Worm (Caenorhabditis elegans) whole organism, L3 larva: ENCODE results near the gene pars-1.

Experiments used
- R02D3.7 ChIP-seq: fragments of 150-350 bp; optimal IDR thresholded peaks from 2 replicates; lab custom pipeline; 2014; ENCODE audit warnings: missing biosample characterization, missing genetic modification characterization
- ZK546.5 ChIP-seq: sonication (generic microtip); optimal IDR thresholded peaks from 2 replicates; lab custom pipeline; 2017; ENCODE audit warnings: missing biosample characterization, missing genetic modification characterization
- aly-2 ChIP-seq: fragments of 150-350 bp; optimal IDR thresholded peaks from 2 replicates; lab custom pipeline; 2014; ENCODE audit warnings: missing biosample characterization, missing genetic modification characterization
- ama-1 ChIP-seq: fragments of 150-350 bp; optimal IDR thresholded peaks from 2 replicates; lab custom pipeline; 2018
- ceh-16 ChIP-seq: sonication (generic microtip); optimal IDR thresholded peaks from 2 replicates; lab custom pipeline; 2017; ENCODE audit warnings: missing biosample characterization, missing genetic modification characterization
- ceh-28 ChIP-seq: fragments of 150-350 bp; optimal IDR thresholded peaks from 2 replicates; lab custom pipeline; 2014; ENCODE audit warnings: missing biosample characterization, missing genetic modification reagents, missing genetic modification characterization
- ceh-82 ChIP-seq: fragments of 150-350 bp; optimal IDR thresholded peaks from 2 replicates; lab custom pipeline; 2014; ENCODE audit warnings: missing biosample characterization, missing genetic modification characterization
- ceh-9 ChIP-seq: sonication (generic microtip); optimal IDR thresholded peaks from 2 replicates; lab custom pipeline; 2018; ENCODE audit warnings: missing biosample characterization, missing genetic modification characterization
- egl-27 ChIP-seq: sonication (generic microtip); optimal IDR thresholded peaks from 4 replicates; lab custom pipeline; 2017; ENCODE audit warnings: missing biosample characterization, missing genetic modification reagents, missing genetic modification characterization
- egl-5 ChIP-seq: fragments of 150-350 bp; optimal IDR thresholded peaks from 2 replicates; lab custom pipeline; 2017; ENCODE audit warnings: missing biosample characterization, missing genetic modification reagents, missing genetic modification characterization, inconsistent platforms
- elt-1 ChIP-seq: fragments of 150-350 bp; optimal IDR thresholded peaks from 2 replicates; lab custom pipeline; 2014; ENCODE audit warnings: missing biosample characterization, missing genetic modification characterization
- elt-2 ChIP-seq: sonication (generic microtip); optimal IDR thresholded peaks from 2 replicates; lab custom pipeline; 2016; ENCODE audit warnings: missing genetic modification reagents, mild to moderate bottlenecking, missing genetic modification characterization, missing compliant biosample characterization
- elt-3 ChIP-seq, 3 experiments: fragments of 150-350 bp in 1 of 3; sonication (generic microtip) in 2 of 3; optimal IDR thresholded peaks; 2 replicates in 2 of 3; 4 replicates in 1 of 3; lab custom pipeline; 2014 to 2017; ENCODE audit warnings: missing biosample characterization in 3 of 3, missing genetic modification characterization in 3 of 3
- eor-1 ChIP-seq, 2 experiments: fragments of 150-350 bp; optimal IDR thresholded peaks; 2 replicates each; lab custom pipeline; 2014 to 2018; ENCODE audit warnings: missing biosample characterization in 2 of 2, missing genetic modification characterization in 2 of 2
- fkh-10 ChIP-seq: sonication (generic microtip); optimal IDR thresholded peaks from 2 replicates; lab custom pipeline; 2017; ENCODE audit warnings: missing biosample characterization, missing genetic modification reagents, missing genetic modification characterization
- fkh-2 ChIP-seq: fragments of 150-350 bp; optimal IDR thresholded peaks from 2 replicates; lab custom pipeline; 2014; ENCODE audit warnings: missing biosample characterization, missing genetic modification reagents, missing genetic modification characterization
- fos-1 ChIP-seq: fragments of 150-350 bp; optimal IDR thresholded peaks from 2 replicates; lab custom pipeline; 2014; ENCODE audit warnings: missing biosample characterization, missing genetic modification characterization
- hmg-11 ChIP-seq: sonication (generic microtip); optimal IDR thresholded peaks from 2 replicates; lab custom pipeline; 2016; ENCODE audit warnings: missing genetic modification characterization, missing compliant biosample characterization
- jun-1 ChIP-seq: fragments of 150-350 bp; optimal IDR thresholded peaks from 2 replicates; lab custom pipeline; 2014; ENCODE audit warnings: missing biosample characterization, missing genetic modification reagents, missing genetic modification characterization
- lin-15B ChIP-seq: fragments of 150-350 bp; optimal IDR thresholded peaks from 2 replicates; lab custom pipeline; 2014; ENCODE audit warnings: missing biosample characterization, missing genetic modification characterization
- lin-39 ChIP-seq: fragments of 150-350 bp; optimal IDR thresholded peaks from 2 replicates; lab custom pipeline; 2018; ENCODE audit warnings: missing biosample characterization, missing genetic modification reagents, missing genetic modification characterization
- lsy-12 ChIP-seq: sonication (generic microtip); optimal IDR thresholded peaks from 2 replicates; lab custom pipeline; 2016; ENCODE audit warnings: mild to moderate bottlenecking, missing genetic modification characterization, missing compliant biosample characterization
- mdl-1 ChIP-seq: fragments of 150-350 bp; optimal IDR thresholded peaks from 2 replicates; lab custom pipeline; 2014; ENCODE audit warnings: missing biosample characterization, missing genetic modification characterization
- mml-1 ChIP-seq: fragments of 150-350 bp; sonication (generic microtip); optimal IDR thresholded peaks from 3 replicates; lab custom pipeline; 2014; ENCODE audit warnings: missing biosample characterization, missing genetic modification characterization
- nfya-1 ChIP-seq: sonication (generic microtip); optimal IDR thresholded peaks from 2 replicates; lab custom pipeline; 2017; ENCODE audit warnings: missing genetic modification characterization, mild to moderate bottlenecking, missing compliant biosample characterization, antibody characterized with exemption, moderate library complexity; ENCODE audit not compliant: insufficient read depth
- nhr-11 ChIP-seq: fragments of 150-350 bp; optimal IDR thresholded peaks from 2 replicates; lab custom pipeline; 2014; ENCODE audit warnings: missing biosample characterization, missing genetic modification characterization
- nhr-12 ChIP-seq: fragments of 150-350 bp; optimal IDR thresholded peaks from 2 replicates; lab custom pipeline; 2014; ENCODE audit warnings: missing biosample characterization, missing genetic modification characterization
- nhr-23 ChIP-seq: fragments of 150-350 bp; optimal IDR thresholded peaks from 2 replicates; lab custom pipeline; 2014; ENCODE audit warnings: missing biosample characterization, missing genetic modification reagents, missing genetic modification characterization
- nhr-237 ChIP-seq: fragments of 150-350 bp; optimal IDR thresholded peaks from 2 replicates; lab custom pipeline; 2014; ENCODE audit warnings: missing biosample characterization, missing genetic modification characterization
- nhr-25 ChIP-seq: sonication (generic microtip); optimal IDR thresholded peaks from 2 replicates; lab custom pipeline; 2017; ENCODE audit warnings: missing biosample characterization, missing genetic modification characterization
- nhr-28 ChIP-seq: fragments of 150-350 bp; optimal IDR thresholded peaks from 2 replicates; lab custom pipeline; 2014; ENCODE audit warnings: missing biosample characterization, missing genetic modification characterization
- nhr-43 ChIP-seq: sonication (generic microtip); optimal IDR thresholded peaks from 2 replicates; lab custom pipeline; 2016; ENCODE audit warnings: mild to moderate bottlenecking, missing genetic modification characterization, missing compliant biosample characterization; ENCODE audit not compliant: poor library complexity, severe bottlenecking
- nhr-67 ChIP-seq: fragments of 150-350 bp; optimal IDR thresholded peaks from 2 replicates; lab custom pipeline; 2014; ENCODE audit warnings: missing biosample characterization, missing genetic modification characterization
- nhr-76 ChIP-seq: fragments of 150-350 bp; sonication (generic microtip); optimal IDR thresholded peaks from 5 replicates; lab custom pipeline; 2014; ENCODE audit warnings: missing biosample characterization, missing genetic modification characterization
- nhr-77 ChIP-seq: fragments of 150-350 bp; optimal IDR thresholded peaks from 2 replicates; lab custom pipeline; 2014; ENCODE audit warnings: missing biosample characterization, missing genetic modification characterization
- pha-4 ChIP-seq: fragments of 150-350 bp; optimal IDR thresholded peaks from 2 replicates; lab custom pipeline; 2014; ENCODE audit warnings: missing biosample characterization, missing genetic modification reagents, missing genetic modification characterization
- pqm-1 ChIP-seq: fragments of 150-350 bp; optimal IDR thresholded peaks from 2 replicates; lab custom pipeline; 2017; ENCODE audit warnings: missing biosample characterization, missing genetic modification characterization, inconsistent platforms
- sea-2 ChIP-seq: fragments of 150-350 bp; sonication (generic microtip); optimal IDR thresholded peaks from 4 replicates; lab custom pipeline; 2014; ENCODE audit warnings: missing biosample characterization, missing genetic modification reagents, missing genetic modification characterization
- skn-1 ChIP-seq: fragments of 150-350 bp; optimal IDR thresholded peaks from 2 replicates; lab custom pipeline; 2014; ENCODE audit warnings: missing biosample characterization, missing genetic modification characterization
- snpc-4 ChIP-seq: fragments of 150-350 bp; optimal IDR thresholded peaks from 2 replicates; lab custom pipeline; 2014; ENCODE audit warnings: missing biosample characterization, missing genetic modification characterization
- tbx-2 ChIP-seq: sonication (generic microtip); optimal IDR thresholded peaks from 2 replicates; lab custom pipeline; 2016; ENCODE audit warnings: mild to moderate bottlenecking, missing genetic modification characterization, missing compliant biosample characterization
- unc-39 ChIP-seq: sonication (generic microtip); optimal IDR thresholded peaks from 4 replicates; lab custom pipeline; 2017; ENCODE audit warnings: missing biosample characterization, missing genetic modification characterization
- unc-62 ChIP-seq: fragments of 150-350 bp; sonication (generic microtip); optimal IDR thresholded peaks from 4 replicates; lab custom pipeline; 2014; ENCODE audit warnings: missing biosample characterization, missing genetic modification reagents, missing genetic modification characterization
- zag-1 ChIP-seq: fragments of 150-350 bp; optimal IDR thresholded peaks from 2 replicates; lab custom pipeline; 2014; ENCODE audit warnings: missing biosample characterization, missing genetic modification characterization
- ztf-11 ChIP-seq: fragments of 150-350 bp; optimal IDR thresholded peaks from 2 replicates; lab custom pipeline; 2014; ENCODE audit warnings: missing biosample characterization, missing genetic modification characterization
- ztf-4 ChIP-seq: fragments of 150-350 bp; optimal IDR thresholded peaks from 2 replicates; lab custom pipeline; 2014; ENCODE audit warnings: missing biosample characterization, missing genetic modification characterization

pars-1 gene

ce11 chrIII:7230841-7231240 lies 8.0 kb upstream of the pars-1 start, which contains the start of gene R151.10:
Gene R151.10, minus strand, starts transcription at chrIII:7230941.
- TF ChIP-seq nhr-67 (no peak), lsy-12 (tag; lab: Kevin White, UChicago) (no peak), nhr-25 (no peak), nhr-23 (no peak), unc-39 (tag; lab: Kevin White, UChicago) (no peak), elt-1 (no peak), aly-2 (no peak), mdl-1 (no peak), hmg-11 (tag; lab: Kevin White, UChicago) (no peak), pha-4 (no peak), sea-2 (GFP tag; lab: Kevin White, UChicago) (no peak), ceh-28 (tag; lab: Kevin White, UChicago) (no peak), fkh-10 (GFP tag; lab: Kevin White, UChicago) (no peak), mml-1 (tag; lab: Kevin White, UChicago) (no peak), nhr-11 (no peak), nhr-28 (no peak), egl-5 (tag; lab: Kevin White, UChicago) (no peak), fkh-2 (tag; lab: Kevin White, UChicago) (no peak), egl-27 (tag; lab: Kevin White, UChicago) (no peak)

- TF ChIP-seq lin-15B (tag; lab: Kevin White, UChicago) (no peak), nhr-237 (tag; lab: Kevin White, UChicago) (no peak), snpc-4 (no peak), ceh-16 (tag; lab: Kevin White, UChicago) (no peak), aly-2 (no peak), zag-1 (tag; lab: Kevin White, UChicago) (no peak), skn-1 (tag; lab: Kevin White, UChicago) (no peak), tbx-2 (tag; lab: Kevin White, UChicago) (no peak), nhr-67 (no peak), elt-2 (tag; lab: Kevin White, UChicago) (no peak), fkh-2 (tag; lab: Kevin White, UChicago) (no peak), unc-62 (GFP tag; lab: Kevin White, UChicago) (no peak), lsy-12 (tag; lab: Kevin White, UChicago) (no peak), jun-1 (tag; lab: Kevin White, UChicago) (no peak), elt-3 (tag; optimal IDR thresholded peaks at IDR 0.05; lab: Kevin White, UChicago) (no peak), sea-2 (GFP tag; lab: Kevin White, UChicago) (no peak)
Measured at ce11 chrIII:7232782-7233181, 6.0 kb upstream of the pars-1 start, which contains the start of gene adr-2. Gene adr-2, minus strand, starts transcription at chrIII:7232882.

- TF ChIP-seq snpc-4 (peak; percentile 90), jun-1 (tag; lab: Kevin White, UChicago) (peak; percentile 25), ztf-4 (no peak), hmg-11 (tag; lab: Kevin White, UChicago) (peak; percentile 45), nhr-23 (peak; percentile 89), unc-62 (GFP tag; lab: Kevin White, UChicago) (no peak), ceh-82 (tag; lab: Kevin White, UChicago) (no peak), eor-1 (tag; optimal IDR thresholded peaks at IDR 0.05; lab: Kevin White, UChicago) (no peak), ztf-11 (tag; lab: Kevin White, UChicago) (no peak), elt-2 (tag; lab: Kevin White, UChicago) (peak; percentile 32), egl-5 (tag; lab: Kevin White, UChicago) (peak; percentile 5), fos-1 (tag; lab: Kevin White, UChicago) (no peak), ceh-9 (no peak), nfya-1 (tag; lab: Kevin White, UChicago) (peak; percentile 52), aly-2 (no peak), nhr-25 (peak; percentile 44), elt-1 (no peak), ama-1 (lab: Kevin White, UChicago) (no peak), pqm-1 (tag; lab: Kevin White, UChicago) (no peak), mdl-1 (no peak), ZK546.5 (tag; lab: Kevin White, UChicago) (no peak), elt-3 (tag; optimal IDR thresholded peaks at IDR 0.05; lab: Kevin White, UChicago) (no peak), lin-15B (tag; lab: Kevin White, UChicago) (peak; percentile 64), ceh-16 (tag; lab: Kevin White, UChicago) (no peak), lsy-12 (tag; lab: Kevin White, UChicago) (peak; percentile 30), nhr-28 (no peak), lin-39 (tag; lab: Kevin White, UChicago) (peak; percentile 24), nhr-237 (tag; lab: Kevin White, UChicago) (no peak), nhr-77 (tag; lab: Kevin White, UChicago) (no peak), pha-4 (peak; percentile 88), ceh-28 (tag; lab: Kevin White, UChicago) (peak; percentile 7), R02D3.7 (no peak), fkh-10 (GFP tag; lab: Kevin White, UChicago) (no peak), nhr-43 (peak; percentile 44), unc-39 (tag; lab: Kevin White, UChicago) (no peak), nhr-76 (no peak), tbx-2 (tag; lab: Kevin White, UChicago) (no peak), nhr-12 (tag; lab: Kevin White, UChicago) (no peak), zag-1 (tag; lab: Kevin White, UChicago) (no peak)
Measured at ce11 chrIII:7234148-7234547, 4.7 kb upstream of the pars-1 start, which contains the start of gene ndus-8. Gene ndus-8, minus strand, starts transcription at chrIII:7234202.
